Worm (Caenorhabditis elegans) whole organism, L3 larva: ENCODE data around the gene str-169.

Source experiments
- R02D3.7 ChIP-seq: fragments of 150-350 bp; optimal IDR thresholded peaks from 2 replicates; lab custom pipeline; 2014; ENCODE audit warnings: missing biosample characterization, missing genetic modification characterization
- ceh-16 ChIP-seq: sonication (generic microtip); optimal IDR thresholded peaks from 2 replicates; lab custom pipeline; 2017; ENCODE audit warnings: missing biosample characterization, missing genetic modification characterization
- ceh-28 ChIP-seq: fragments of 150-350 bp; optimal IDR thresholded peaks from 2 replicates; lab custom pipeline; 2014; ENCODE audit warnings: missing biosample characterization, missing genetic modification reagents, missing genetic modification characterization
- ceh-82 ChIP-seq: fragments of 150-350 bp; optimal IDR thresholded peaks from 2 replicates; lab custom pipeline; 2014; ENCODE audit warnings: missing biosample characterization, missing genetic modification characterization
- ceh-9 ChIP-seq: sonication (generic microtip); optimal IDR thresholded peaks from 2 replicates; lab custom pipeline; 2018; ENCODE audit warnings: missing biosample characterization, missing genetic modification characterization
- egl-27 ChIP-seq: sonication (generic microtip); optimal IDR thresholded peaks from 4 replicates; lab custom pipeline; 2017; ENCODE audit warnings: missing biosample characterization, missing genetic modification reagents, missing genetic modification characterization
- egl-5 ChIP-seq: fragments of 150-350 bp; optimal IDR thresholded peaks from 2 replicates; lab custom pipeline; 2017; ENCODE audit warnings: missing biosample characterization, missing genetic modification reagents, missing genetic modification characterization, inconsistent platforms
- elt-1 ChIP-seq: fragments of 150-350 bp; optimal IDR thresholded peaks from 2 replicates; lab custom pipeline; 2014; ENCODE audit warnings: missing biosample characterization, missing genetic modification characterization
- elt-3 ChIP-seq, 3 experiments: fragments of 150-350 bp in 1 of 3; sonication (generic microtip) in 2 of 3; optimal IDR thresholded peaks; 2 replicates in 2 of 3; 4 replicates in 1 of 3; lab custom pipeline; 2014 to 2017; ENCODE audit warnings: missing biosample characterization in 3 of 3, missing genetic modification characterization in 3 of 3
- eor-1 ChIP-seq, 2 experiments: fragments of 150-350 bp; optimal IDR thresholded peaks; 2 replicates each; lab custom pipeline; 2014 to 2018; ENCODE audit warnings: missing biosample characterization in 2 of 2, missing genetic modification characterization in 2 of 2
- fkh-10 ChIP-seq: sonication (generic microtip); optimal IDR thresholded peaks from 2 replicates; lab custom pipeline; 2017; ENCODE audit warnings: missing biosample characterization, missing genetic modification reagents, missing genetic modification characterization
- fkh-2 ChIP-seq: fragments of 150-350 bp; optimal IDR thresholded peaks from 2 replicates; lab custom pipeline; 2014; ENCODE audit warnings: missing biosample characterization, missing genetic modification reagents, missing genetic modification characterization
- fos-1 ChIP-seq: fragments of 150-350 bp; optimal IDR thresholded peaks from 2 replicates; lab custom pipeline; 2014; ENCODE audit warnings: missing biosample characterization, missing genetic modification characterization
- hmg-11 ChIP-seq: sonication (generic microtip); optimal IDR thresholded peaks from 2 replicates; lab custom pipeline; 2016; ENCODE audit warnings: missing genetic modification characterization, missing compliant biosample characterization
- jun-1 ChIP-seq: fragments of 150-350 bp; optimal IDR thresholded peaks from 2 replicates; lab custom pipeline; 2014; ENCODE audit warnings: missing biosample characterization, missing genetic modification reagents, missing genetic modification characterization
- lin-39 ChIP-seq: fragments of 150-350 bp; optimal IDR thresholded peaks from 2 replicates; lab custom pipeline; 2018; ENCODE audit warnings: missing biosample characterization, missing genetic modification reagents, missing genetic modification characterization
- lsy-12 ChIP-seq: sonication (generic microtip); optimal IDR thresholded peaks from 2 replicates; lab custom pipeline; 2016; ENCODE audit warnings: mild to moderate bottlenecking, missing genetic modification characterization, missing compliant biosample characterization
- mdl-1 ChIP-seq: fragments of 150-350 bp; optimal IDR thresholded peaks from 2 replicates; lab custom pipeline; 2014; ENCODE audit warnings: missing biosample characterization, missing genetic modification characterization
- mml-1 ChIP-seq: fragments of 150-350 bp; sonication (generic microtip); optimal IDR thresholded peaks from 3 replicates; lab custom pipeline; 2014; ENCODE audit warnings: missing biosample characterization, missing genetic modification characterization
- nfya-1 ChIP-seq: sonication (generic microtip); optimal IDR thresholded peaks from 2 replicates; lab custom pipeline; 2017; ENCODE audit warnings: missing genetic modification characterization, mild to moderate bottlenecking, missing compliant biosample characterization, antibody characterized with exemption, moderate library complexity; ENCODE audit not compliant: insufficient read depth
- nhr-11 ChIP-seq: fragments of 150-350 bp; optimal IDR thresholded peaks from 2 replicates; lab custom pipeline; 2014; ENCODE audit warnings: missing biosample characterization, missing genetic modification characterization
- nhr-23 ChIP-seq: fragments of 150-350 bp; optimal IDR thresholded peaks from 2 replicates; lab custom pipeline; 2014; ENCODE audit warnings: missing biosample characterization, missing genetic modification reagents, missing genetic modification characterization
- nhr-237 ChIP-seq: fragments of 150-350 bp; optimal IDR thresholded peaks from 2 replicates; lab custom pipeline; 2014; ENCODE audit warnings: missing biosample characterization, missing genetic modification characterization
- nhr-25 ChIP-seq: sonication (generic microtip); optimal IDR thresholded peaks from 2 replicates; lab custom pipeline; 2017; ENCODE audit warnings: missing biosample characterization, missing genetic modification characterization
- nhr-28 ChIP-seq: fragments of 150-350 bp; optimal IDR thresholded peaks from 2 replicates; lab custom pipeline; 2014; ENCODE audit warnings: missing biosample characterization, missing genetic modification characterization
- nhr-43 ChIP-seq: sonication (generic microtip); optimal IDR thresholded peaks from 2 replicates; lab custom pipeline; 2016; ENCODE audit warnings: mild to moderate bottlenecking, missing genetic modification characterization, missing compliant biosample characterization; ENCODE audit not compliant: poor library complexity, severe bottlenecking
- nhr-77 ChIP-seq: fragments of 150-350 bp; optimal IDR thresholded peaks from 2 replicates; lab custom pipeline; 2014; ENCODE audit warnings: missing biosample characterization, missing genetic modification characterization
- pqm-1 ChIP-seq: fragments of 150-350 bp; optimal IDR thresholded peaks from 2 replicates; lab custom pipeline; 2017; ENCODE audit warnings: missing biosample characterization, missing genetic modification characterization, inconsistent platforms
- sea-2 ChIP-seq: fragments of 150-350 bp; sonication (generic microtip); optimal IDR thresholded peaks from 4 replicates; lab custom pipeline; 2014; ENCODE audit warnings: missing biosample characterization, missing genetic modification reagents, missing genetic modification characterization
- snpc-4 ChIP-seq: fragments of 150-350 bp; optimal IDR thresholded peaks from 2 replicates; lab custom pipeline; 2014; ENCODE audit warnings: missing biosample characterization, missing genetic modification characterization
- tbx-2 ChIP-seq: sonication (generic microtip); optimal IDR thresholded peaks from 2 replicates; lab custom pipeline; 2016; ENCODE audit warnings: mild to moderate bottlenecking, missing genetic modification characterization, missing compliant biosample characterization
- zag-1 ChIP-seq: fragments of 150-350 bp; optimal IDR thresholded peaks from 2 replicates; lab custom pipeline; 2014; ENCODE audit warnings: missing biosample characterization, missing genetic modification characterization
- ztf-11 ChIP-seq: fragments of 150-350 bp; optimal IDR thresholded peaks from 2 replicates; lab custom pipeline; 2014; ENCODE audit warnings: missing biosample characterization, missing genetic modification characterization

The str-169 gene

ce11 chrIV:4960623-4961022 is 14.8 kb downstream of the str-169 start, which contains the start of gene str-164:
TSS of gene str-164 (plus strand) at chrIV:4960735.
- no peak for TF ChIP-seq ceh-28 (tag; lab: Kevin White, UChicago)
- TF ChIP-seq ztf-11 (tag; lab: Kevin White, UChicago): no peak
- no peak for TF ChIP-seq nhr-11 (tag; lab: Kevin White, UChicago)
- no peak for TF ChIP-seq lin-39 (tag; lab: Kevin White, UChicago)
- no peak for TF ChIP-seq egl-5 (tag; lab: Kevin White, UChicago)
- no peak for TF ChIP-seq snpc-4 (tag; lab: Kevin White, UChicago)
- no peak for TF ChIP-seq mdl-1
- no peak for TF ChIP-seq pqm-1 (tag; lab: Kevin White, UChicago)
- TF ChIP-seq zag-1: no peak
- TF ChIP-seq nhr-28 (tag; lab: Kevin White, UChicago): no peak
- TF ChIP-seq fkh-2 (tag; lab: Kevin White, UChicago): no peak

- TF ChIP-seq elt-3 (tag; optimal IDR thresholded peaks at IDR 0.05; lab: Kevin White, UChicago): no peak
- no peak for TF ChIP-seq tbx-2 (tag; lab: Kevin White, UChicago)
- no peak for TF ChIP-seq jun-1 (tag; lab: Kevin White, UChicago)
- no peak for TF ChIP-seq ceh-16 (tag; lab: Kevin White, UChicago)
- TF ChIP-seq nfya-1 (tag; lab: Kevin White, UChicago): no peak
- TF ChIP-seq elt-1: no peak
- TF ChIP-seq mdl-1: no peak
- TF ChIP-seq lsy-12 (tag; lab: Kevin White, UChicago): no peak
- no peak for TF ChIP-seq mml-1
- TF ChIP-seq lin-39 (tag; lab: Kevin White, UChicago): no peak
- no peak for TF ChIP-seq fos-1 (tag; lab: Kevin White, UChicago)
- TF ChIP-seq sea-2: no peak
- no peak for TF ChIP-seq hmg-11 (tag; lab: Kevin White, UChicago)
- no peak for TF ChIP-seq ceh-9 (tag; lab: Kevin White, UChicago)
- no peak for TF ChIP-seq nhr-237
- no peak for TF ChIP-seq nhr-23 (tag; lab: Kevin White, UChicago)
- no peak for TF ChIP-seq nhr-77 (tag; lab: Kevin White, UChicago)
- no peak for TF ChIP-seq ceh-82 (tag; lab: Kevin White, UChicago)
Observed at ce11 chrIV:4963834-4964233, 18.0 kb downstream of the str-169 start, which contains the start of gene txt-3. TSS of gene txt-3 (plus strand) at chrIV:4963958.

ce11 chrIV:4969419-4969818 is 23.5 kb downstream of the str-169 start, which contains the start of gene Y9C9A.13:
TSS of gene Y9C9A.13 (minus strand) at chrIV:4969519.
- TF ChIP-seq nhr-25 (tag; lab: Kevin White, UChicago) (no peak), mdl-1 (no peak), elt-1 (no peak), nfya-1 (tag; lab: Kevin White, UChicago) (no peak), mml-1 (no peak), ceh-82 (tag; lab: Kevin White, UChicago) (no peak), elt-3 (tag; optimal IDR thresholded peaks at IDR 0.05; lab: Kevin White, UChicago) (no peak), nhr-77 (tag; lab: Kevin White, UChicago) (no peak), egl-27 (no peak)

ce11 chrIV:4975995-4976394 is 30.1 kb downstream of the str-169 start, which contains the start of gene Y9C9A.16:
TSS of gene Y9C9A.16 (minus strand) at chrIV:4976125.
- TF ChIP-seq R02D3.7 (tag; lab: Kevin White, UChicago) (no peak), nhr-237 (no peak), fkh-10 (no peak), nhr-77 (tag; lab: Kevin White, UChicago) (no peak), tbx-2 (tag; lab: Kevin White, UChicago) (no peak), fkh-2 (tag; lab: Kevin White, UChicago) (no peak), fos-1 (tag; lab: Kevin White, UChicago) (no peak), elt-1 (no peak), mml-1 (no peak), pqm-1 (tag; lab: Kevin White, UChicago) (no peak), eor-1 (tag; optimal IDR thresholded peaks at IDR 0.05; lab: Kevin White, UChicago) (no peak), egl-27 (no peak)

ce11 chrIV:4977176-4977693 is 31.4 kb downstream of the str-169 start, which contains the start of gene E03H12.5:
TSS of gene E03H12.5 (plus strand) at chrIV:4977226.
- no peak for TF ChIP-seq nhr-43
